Worm (Caenorhabditis elegans): ENCODE results near the gene H03E18.1.

- no peak for TF ChIP-seq unc-39 (tag; optimal IDR thresholded peaks at IDR 0.05)
- no peak for TF ChIP-seq ztf-4 (tag; optimal IDR thresholded peaks at IDR 0.05)
These were observed at the start of gene H03E18.1 for ce11 chrX:8507576-8507975.
